Worm (Caenorhabditis elegans) whole organism, L2 larva: ENCODE data around the gene idpb-4.

ENCODE experiments used
- R02D3.7 ChIP-seq: fragments of 150-350 bp; optimal IDR thresholded peaks from 2 replicates; lab custom pipeline; 2014; ENCODE audit warnings: missing biosample characterization, missing genetic modification characterization
- lin-13 ChIP-seq: fragments of 150-350 bp; optimal IDR thresholded peaks from 2 replicates; lab custom pipeline; 2014; ENCODE audit warnings: missing biosample characterization, missing genetic modification reagents, missing genetic modification characterization
- mdl-1 ChIP-seq, 2 experiments: fragments of 150-350 bp in 1 of 2; sonication (generic microtip) in 1 of 2; optimal IDR thresholded peaks; 2 replicates each; lab custom pipeline; 2017; ENCODE audit warnings: missing biosample characterization in 2 of 2, missing genetic modification characterization in 2 of 2
- nhr-77 ChIP-seq: fragments of 150-350 bp; optimal IDR thresholded peaks from 2 replicates; lab custom pipeline; 2014; ENCODE audit warnings: missing biosample characterization, missing genetic modification characterization
- sma-3 ChIP-seq: sonication (generic microtip); optimal IDR thresholded peaks from 2 replicates; lab custom pipeline; 2016; ENCODE audit warnings: missing genetic modification reagents, missing genetic modification characterization, missing compliant biosample characterization
- zag-1 ChIP-seq: fragments of 150-350 bp; optimal IDR thresholded peaks from 2 replicates; lab custom pipeline; 2014; ENCODE audit warnings: missing biosample characterization, missing genetic modification characterization

- TF ChIP-seq sma-3 (GFP tag; lab: Kevin White, UChicago) (no peak), zag-1 (tag; lab: Kevin White, UChicago) (no peak), nhr-77 (no peak), R02D3.7 (tag; lab: Kevin White, UChicago) (no peak), mdl-1 (tag; optimal IDR thresholded peaks at IDR 0.05; lab: Kevin White, UChicago) (peak in 1 of 2 experiments; percentile 10), lin-13 (GFP tag; lab: Kevin White, UChicago) (no peak)
Observed at ce11 chrII:8751042-8751441, 13.7 kb upstream of the idpb-4 start.
